Fruit fly (Drosophila melanogaster): ENCODE measurements around the gene CG13919.

Gene CG13919

DNA sequence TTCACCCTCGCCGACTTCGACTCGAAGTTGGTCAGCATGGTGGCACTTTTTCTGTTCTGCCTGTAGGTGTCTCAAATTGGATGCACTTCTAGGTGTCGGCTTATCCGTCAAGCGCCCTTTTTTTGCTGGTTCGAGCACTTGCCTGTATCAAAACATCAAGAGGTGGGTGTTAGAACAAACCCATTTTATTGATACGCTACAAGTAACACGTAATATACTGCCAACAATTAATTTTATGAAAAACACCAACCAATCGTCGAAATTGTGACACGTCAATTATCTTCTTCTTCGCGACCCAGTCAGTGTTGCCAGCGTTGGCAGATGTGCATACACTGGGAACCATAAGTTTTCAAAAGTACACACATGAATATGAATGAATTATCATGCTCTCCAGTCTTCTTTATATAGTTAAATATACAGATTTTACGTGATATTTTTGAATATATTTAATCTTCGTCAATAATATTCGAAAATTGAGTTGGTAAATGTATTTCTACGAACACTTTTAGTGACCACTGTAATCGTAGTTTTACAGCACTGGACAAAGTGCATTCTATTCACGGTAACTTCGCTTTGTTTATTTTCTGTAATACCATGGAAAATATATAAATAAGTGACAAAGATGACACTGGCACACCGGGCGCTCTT lies at the start of gene CG13919, which contains the start of gene alphaCOP (continued):
- peak; percentile 90 for TF ChIP-seq run (tag; optimal IDR thresholded peaks at IDR 0.05)
- no peak for TF ChIP-seq yki (optimal IDR thresholded peaks at IDR 0.05)
- peak; percentile 80 for TF ChIP-seq fd102C (GFP tag; optimal IDR thresholded peaks at IDR 0.05)
- TF ChIP-seq Hsf (GFP tag; optimal IDR thresholded peaks at IDR 0.05) = peak; percentile 97
- TF ChIP-seq CG34376 (GFP tag; optimal IDR thresholded peaks at IDR 0.05) = peak; percentile 89
- peak; percentile 91 for TF ChIP-seq fd96Cb (tag; optimal IDR thresholded peaks at IDR 0.05)
- peak; percentile 97 for TF ChIP-seq CG2678 (tag; optimal IDR thresholded peaks at IDR 0.05)
- peak; percentile 97 for TF ChIP-seq lmd (GFP tag; IDR thresholded peaks at IDR 0.05)
- TF ChIP-seq CG18599 (GFP tag; optimal IDR thresholded peaks at IDR 0.05) = peak; percentile 93
- TF ChIP-seq sens-2 (GFP tag; IDR thresholded peaks at IDR 0.05) = peak; percentile 96
- TF ChIP-seq ttk (GFP tag; IDR thresholded peaks at IDR 0.05) = peak; percentile 96
- TF ChIP-seq Bdp1 (GFP tag; optimal IDR thresholded peaks at IDR 0.05) = peak; percentile 88
- TF ChIP-seq twi (tag; optimal IDR thresholded peaks at IDR 0.05) = peak; percentile 93
- peak; percentile 69 for TF ChIP-seq sima (GFP tag; optimal IDR thresholded peaks at IDR 0.05)
- peak; percentile 95 for TF ChIP-seq dimm (GFP tag; IDR thresholded peaks at IDR 0.05)
- TF ChIP-seq CG4404 (GFP tag; IDR thresholded peaks at IDR 0.05) = peak; percentile 94
- no peak for TF ChIP-seq CG42726 (GFP tag; IDR thresholded peaks at IDR 0.05; ENCODE audit: partially characterized antibody)
- peak; percentile 96 for TF ChIP-seq wdn (GFP tag; IDR thresholded peaks at IDR 0.05)
- TF ChIP-seq ato (GFP tag; IDR thresholded peaks at IDR 0.05; ENCODE audit: partially characterized antibody) = no peak
- TF ChIP-seq tup (GFP tag; optimal IDR thresholded peaks at IDR 0.05) = peak; percentile 88
- TF ChIP-seq CG10654 (GFP tag; optimal IDR thresholded peaks at IDR 0.05) = peak; percentile 89
- peak; percentile 81 for TF ChIP-seq mirr (GFP tag; optimal IDR thresholded peaks at IDR 0.05)
- TF ChIP-seq Sox100B (GFP tag; optimal IDR thresholded peaks at IDR 0.05) = no peak
- peak; percentile 89 for TF ChIP-seq Atf-2 (GFP tag; optimal IDR thresholded peaks at IDR 0.05)
- peak; percentile 85 for TF ChIP-seq jumu (GFP tag; optimal IDR thresholded peaks at IDR 0.05)
- TF ChIP-seq CG17568 (GFP tag; optimal IDR thresholded peaks at IDR 0.05) = no peak
- TF ChIP-seq en (GFP tag; optimal IDR thresholded peaks at IDR 0.05) = peak; percentile 65
- peak; percentile 85 for TF ChIP-seq gt (GFP tag; IDR thresholded peaks at IDR 0.05)
- no peak for TF ChIP-seq unc-4 (GFP tag; IDR thresholded peaks at IDR 0.05; ENCODE audit: partially characterized antibody)
- peak; percentile 83 for TF ChIP-seq CG6175 (GFP tag; IDR thresholded peaks at IDR 0.05)
- TF ChIP-seq CG8290 (GFP tag; optimal IDR thresholded peaks at IDR 0.05) = peak; percentile 97
- TF ChIP-seq CG8290 (tag; optimal IDR thresholded peaks at IDR 0.05) = peak; percentile 79 to 85
- peak; percentile 84 for TF ChIP-seq Nf-YB (GFP tag; optimal IDR thresholded peaks at IDR 0.05)
- peak; percentile 95 for TF ChIP-seq CG43689 (GFP tag; IDR thresholded peaks at IDR 0.05)
- TF ChIP-seq jigr1 (GFP tag; IDR thresholded peaks at IDR 0.05) = peak; percentile 83
- peak; percentile 92 for TF ChIP-seq CG7271 (tag; optimal IDR thresholded peaks at IDR 0.05)
- TF ChIP-seq fu2 (GFP tag; optimal IDR thresholded peaks at IDR 0.05) = peak; percentile 84
- peak; percentile 87 for TF ChIP-seq Elba2 (GFP tag; optimal IDR thresholded peaks at IDR 0.05)
- peak; percentile 95 for TF ChIP-seq croc (GFP tag; conservative IDR thresholded peaks at IDR 0.05)
- peak; percentile 84 for TF ChIP-seq shn (GFP tag; optimal IDR thresholded peaks at IDR 0.05)
- TF ChIP-seq CG17186 (GFP tag; optimal IDR thresholded peaks at IDR 0.05) = peak; percentile 76
- TF ChIP-seq ATbp (GFP tag; optimal IDR thresholded peaks at IDR 0.05) = peak; percentile 93
- TF ChIP-seq HmgD (GFP tag; optimal IDR thresholded peaks at IDR 0.05) = peak; percentile 70
- TF ChIP-seq CG1024 (GFP tag; IDR thresholded peaks at IDR 0.05) = peak; percentile 77
- TF ChIP-seq NK7.1 (GFP tag; optimal IDR thresholded peaks at IDR 0.05) = peak; percentile 91
- TF ChIP-seq CG17612 (GFP tag; IDR thresholded peaks at IDR 0.05) = peak; percentile 96
- peak; percentile 93 for TF ChIP-seq Max (GFP tag; optimal IDR thresholded peaks at IDR 0.05)
- TF ChIP-seq trh (GFP tag; optimal IDR thresholded peaks at IDR 0.05) = peak; percentile 95
- peak; percentile 66 for TF ChIP-seq Myb (GFP tag; optimal IDR thresholded peaks at IDR 0.05)
- TF ChIP-seq stwl (tag; optimal IDR thresholded peaks at IDR 0.05) = peak; percentile 83
- peak; percentile 87 for TF ChIP-seq slp2 (GFP tag; optimal IDR thresholded peaks at IDR 0.05)
